Worm (Caenorhabditis elegans) whole organism, L4 larva: ENCODE measurements around the gene C50D2.1.

Source experiments
- F10B5.3 ChIP-seq: sonication (generic microtip); optimal IDR thresholded peaks from 2 replicates; lab custom pipeline; 2016; ENCODE audit warnings: mild to moderate bottlenecking, missing genetic modification characterization, missing compliant biosample characterization
- R02D3.7 ChIP-seq: fragments of 150-350 bp; sonication (generic microtip); optimal IDR thresholded peaks from 3 replicates; lab custom pipeline; 2014; ENCODE audit warnings: missing biosample characterization, missing genetic modification characterization
- T20F7.1 ChIP-seq: fragments of 200-800 bp; sonication (Bioruptor generic); optimal IDR thresholded peaks from 2 replicates; lab custom pipeline; 2018; ENCODE audit warnings: mild to moderate bottlenecking, missing genetic modification characterization, missing compliant biosample characterization
- T26A8.4 ChIP-seq: fragments of 200-800 bp; sonication (Bioruptor generic); IDR thresholded peaks from 2 replicates; pipeline ENCODE4 v1.3.6; 2022; ENCODE audit warnings: missing genetic modification characterization, missing compliant biosample characterization
- Y5F2A.4 ChIP-seq: fragments of 200-800 bp; sonication (Bioruptor generic); optimal IDR thresholded peaks from 2 replicates; lab custom pipeline; 2018; ENCODE audit warnings: mild to moderate bottlenecking, missing genetic modification characterization, missing compliant biosample characterization
- Y75B8A.6 ChIP-seq: fragments of 200-800 bp; sonication (Bioruptor generic); IDR thresholded peaks from 2 replicates; pipeline ENCODE4 v1.3.6; 2022; ENCODE audit warnings: missing genetic modification reagents, missing genetic modification characterization, missing compliant biosample characterization
- ZK337.2 ChIP-seq: fragments of 200-800 bp; sonication (Bioruptor generic); IDR thresholded peaks from 2 replicates; pipeline ENCODE4 v1.3.6; 2022; ENCODE audit warnings: missing genetic modification reagents, missing genetic modification characterization, missing compliant biosample characterization
- aly-2 ChIP-seq: sonication (generic microtip); optimal IDR thresholded peaks from 2 replicates; lab custom pipeline; 2018; ENCODE audit warnings: missing biosample characterization, missing genetic modification characterization
- ceh-28 ChIP-seq: fragments of 150-350 bp; optimal IDR thresholded peaks from 2 replicates; lab custom pipeline; 2014; ENCODE audit warnings: missing biosample characterization, missing genetic modification reagents, missing genetic modification characterization
- ceh-44 ChIP-seq: fragments of 200-800 bp; sonication (Bioruptor generic); IDR thresholded peaks from 2 replicates; pipeline ENCODE4 v1.3.6; 2022; ENCODE audit warnings: missing genetic modification reagents, missing genetic modification characterization, missing compliant biosample characterization
- ceh-62 ChIP-seq: sonication (generic microtip); optimal IDR thresholded peaks from 2 replicates; lab custom pipeline; 2017; ENCODE audit warnings: missing biosample characterization, missing genetic modification characterization
- ces-1 ChIP-seq: fragments of 150-350 bp; sonication (generic microtip); optimal IDR thresholded peaks from 4 replicates; lab custom pipeline; 2014; ENCODE audit warnings: missing biosample characterization, missing genetic modification reagents, missing genetic modification characterization
- daf-16 ChIP-seq, 3 experiments: sonication (generic microtip); optimal IDR thresholded peaks; 2 replicates each; lab custom pipeline; 2016 to 2017; ENCODE audit warnings: missing genetic modification characterization in 3 of 3, missing genetic modification reagents in 3 of 3, mild to moderate bottlenecking in 2 of 3, missing compliant biosample characterization in 2 of 3, missing biosample characterization in 1 of 3, moderate library complexity in 1 of 3
- daf-19 ChIP-seq: fragments of 200-800 bp; sonication (Bioruptor generic); conservative IDR thresholded peaks from 2 replicates; pipeline ENCODE4 v1.3.6; 2022; ENCODE audit warnings: missing genetic modification characterization, missing compliant biosample characterization
- daf-8 ChIP-seq: fragments of 200-800 bp; sonication (Bioruptor generic); IDR thresholded peaks from 2 replicates; pipeline ENCODE4 v1.3.6; 2022; ENCODE audit warnings: missing genetic modification characterization, missing compliant biosample characterization
- dmd-6 ChIP-seq: fragments of 200-800 bp; sonication (Bioruptor generic); IDR thresholded peaks from 2 replicates; pipeline ENCODE4 v1.3.6; 2022; ENCODE audit warnings: missing genetic modification reagents, missing genetic modification characterization, missing compliant biosample characterization
- duxl-1 ChIP-seq: sonication (generic microtip); optimal IDR thresholded peaks from 2 replicates; lab custom pipeline; 2016; ENCODE audit warnings: mild to moderate bottlenecking, missing genetic modification characterization, moderate library complexity, missing compliant biosample characterization; ENCODE audit not compliant: poor library complexity
- egl-43 ChIP-seq: fragments of 200-800 bp; sonication (Bioruptor generic); IDR thresholded peaks from 2 replicates; pipeline ENCODE4 v1.3.6; 2022; ENCODE audit warnings: missing genetic modification reagents, missing genetic modification characterization, missing compliant biosample characterization
- lin-15B ChIP-seq: fragments of 150-350 bp; sonication (generic microtip); optimal IDR thresholded peaks from 3 replicates; lab custom pipeline; 2014; ENCODE audit warnings: missing biosample characterization, missing genetic modification characterization
- lin-38 ChIP-seq: fragments of 200-800 bp; sonication (Bioruptor generic); IDR thresholded peaks from 2 replicates; pipeline ENCODE4 v1.3.6; 2022; ENCODE audit warnings: missing genetic modification reagents, missing genetic modification characterization, missing compliant biosample characterization
- mdl-1 ChIP-seq, 2 experiments: fragments of 150-350 bp in 1 of 2; sonication (generic microtip) in 1 of 2; optimal IDR thresholded peaks; 2 replicates each; lab custom pipeline; 2014 to 2017; ENCODE audit warnings: missing biosample characterization in 2 of 2, missing genetic modification characterization in 2 of 2
- mep-1 ChIP-seq: fragments of 150-350 bp; sonication (generic microtip); optimal IDR thresholded peaks from 3 replicates; lab custom pipeline; 2014; ENCODE audit warnings: missing biosample characterization, missing genetic modification characterization
- nhr-111 ChIP-seq: fragments of 200-800 bp; sonication (Bioruptor generic); optimal IDR thresholded peaks from 2 replicates; lab custom pipeline; 2018; ENCODE audit warnings: mild to moderate bottlenecking, missing genetic modification characterization, missing compliant biosample characterization
- nhr-237 ChIP-seq: sonication (generic microtip); optimal IDR thresholded peaks from 2 replicates; lab custom pipeline; 2017; ENCODE audit warnings: missing biosample characterization, missing genetic modification characterization
- nhr-25 ChIP-seq: sonication (generic microtip); optimal IDR thresholded peaks from 2 replicates; lab custom pipeline; 2017; ENCODE audit warnings: missing genetic modification characterization, mild to moderate bottlenecking, missing compliant biosample characterization, antibody characterized with exemption, moderate library complexity, borderline replicate concordance; ENCODE audit not compliant: insufficient read depth
- nhr-28 ChIP-seq: fragments of 150-350 bp; optimal IDR thresholded peaks from 2 replicates; lab custom pipeline; 2014; ENCODE audit warnings: missing biosample characterization, missing genetic modification characterization
- nhr-48 ChIP-seq: sonication (generic microtip); optimal IDR thresholded peaks from 2 replicates; lab custom pipeline; 2016; ENCODE audit warnings: mild to moderate bottlenecking, missing genetic modification characterization, missing compliant biosample characterization
- nhr-6 ChIP-seq: fragments of 150-350 bp; optimal IDR thresholded peaks from 2 replicates; lab custom pipeline; 2014; ENCODE audit warnings: missing biosample characterization, missing genetic modification characterization
- nhr-77 ChIP-seq: fragments of 150-350 bp; optimal IDR thresholded peaks from 2 replicates; lab custom pipeline; 2014; ENCODE audit warnings: missing biosample characterization, missing genetic modification characterization
- php-3 ChIP-seq: fragments of 200-800 bp; sonication (Bioruptor generic); IDR thresholded peaks from 2 replicates; pipeline ENCODE4 v1.3.6; 2022; ENCODE audit warnings: missing genetic modification reagents, missing genetic modification characterization, missing compliant biosample characterization
- pqm-1 ChIP-seq: sonication (generic microtip); optimal IDR thresholded peaks from 2 replicates; lab custom pipeline; 2017; ENCODE audit warnings: missing biosample characterization, missing genetic modification characterization
- skn-1 ChIP-seq: fragments of 150-350 bp; optimal IDR thresholded peaks from 2 replicates; lab custom pipeline; 2014; ENCODE audit warnings: missing biosample characterization, missing genetic modification characterization
- snpc-1.2 ChIP-seq: fragments of 200-800 bp; sonication (Bioruptor generic); IDR thresholded peaks from 2 replicates; pipeline ENCODE4 v1.3.6; 2022; ENCODE audit warnings: missing genetic modification reagents, missing genetic modification characterization, missing compliant biosample characterization
- tra-1 ChIP-seq: fragments of 200-800 bp; sonication (Bioruptor generic); IDR thresholded peaks from 2 replicates; pipeline ENCODE4 v1.3.6; 2022; ENCODE audit warnings: missing genetic modification reagents, missing genetic modification characterization, missing compliant biosample characterization
- vab-7 ChIP-seq: fragments of 200-800 bp; sonication (Bioruptor generic); IDR thresholded peaks from 2 replicates; pipeline ENCODE4 v1.3.6; 2022; ENCODE audit warnings: missing genetic modification reagents, missing genetic modification characterization, missing compliant biosample characterization
- zag-1 ChIP-seq: fragments of 150-350 bp; optimal IDR thresholded peaks from 2 replicates; lab custom pipeline; 2014; ENCODE audit warnings: missing biosample characterization, missing genetic modification characterization
- zfp-2 ChIP-seq: sonication (generic microtip); optimal IDR thresholded peaks from 2 replicates; lab custom pipeline; 2016; ENCODE audit warnings: mild to moderate bottlenecking, missing genetic modification characterization, missing compliant biosample characterization
- zfp-3 ChIP-seq: fragments of 200-800 bp; sonication (Bioruptor generic); conservative IDR thresholded peaks from 2 replicates; pipeline ENCODE4 v1.3.6; 2022; ENCODE audit warnings: missing genetic modification reagents, missing genetic modification characterization, missing compliant biosample characterization
- ztf-11 ChIP-seq: fragments of 150-350 bp; optimal IDR thresholded peaks from 2 replicates; lab custom pipeline; 2014; ENCODE audit warnings: missing biosample characterization, missing genetic modification characterization

Gene C50D2.1

ce11 chrII:124904-125303, 13.5 kb downstream of the C50D2.1 start, which contains the start of gene nmur-2:
Gene nmur-2 (minus strand): TSS chrII:125004.
- TF ChIP-seq daf-16 (GFP tag; optimal IDR thresholded peaks at IDR 0.05; lab: Kevin White, UChicago) (no peak), daf-16 (tag; optimal IDR thresholded peaks at IDR 0.05; lab: Kevin White, UChicago) (no peak), skn-1 (no peak), ceh-28 (tag; lab: Kevin White, UChicago) (no peak), nhr-237 (tag; lab: Kevin White, UChicago) (no peak), daf-8 (GFP tag; lab: Robert Waterston, UW) (no peak), nhr-111 (GFP tag; lab: Kevin White, UChicago) (no peak), Y75B8A.6 (GFP tag; lab: Robert Waterston, UW) (no peak)

- no peak for TF ChIP-seq nhr-48
- no peak for TF ChIP-seq zag-1 (tag; lab: Kevin White, UChicago)
- no peak for TF ChIP-seq aly-2 (tag; lab: Kevin White, UChicago)
- TF ChIP-seq daf-19 (GFP tag; lab: Robert Waterston, UW): no peak
- no peak for TF ChIP-seq F10B5.3 (tag; lab: Kevin White, UChicago)
- no peak for TF ChIP-seq lin-38 (GFP tag; lab: Robert Waterston, UW)
- no peak for TF ChIP-seq pqm-1 (tag; lab: Kevin White, UChicago)
- no peak for TF ChIP-seq ceh-62 (tag; lab: Kevin White, UChicago)
- TF ChIP-seq ZK337.2 (GFP tag; lab: Robert Waterston, UW): no peak
- TF ChIP-seq mep-1 (tag; lab: Kevin White, UChicago): no peak
- no peak for TF ChIP-seq tra-1 (GFP tag; lab: Robert Waterston, UW)
- TF ChIP-seq daf-8 (GFP tag; lab: Robert Waterston, UW): no peak
- TF ChIP-seq zfp-2 (tag; lab: Kevin White, UChicago): no peak
- no peak for TF ChIP-seq T26A8.4 (GFP tag; lab: Robert Waterston, UW)
- TF ChIP-seq zfp-3 (GFP tag; lab: Robert Waterston, UW): no peak
- TF ChIP-seq vab-7 (GFP tag; lab: Robert Waterston, UW): no peak
- no peak for TF ChIP-seq ztf-11
- no peak for TF ChIP-seq nhr-77 (tag; lab: Kevin White, UChicago)
- no peak for TF ChIP-seq egl-43 (GFP tag; lab: Robert Waterston, UW)
Measured at ce11 chrII:128929-129328, 17.6 kb downstream of the C50D2.1 start, which contains the start of gene srd-3. Gene srd-3 (minus strand): TSS chrII:129029.

ce11 chrII:129770-130169, 18.4 kb downstream of the C50D2.1 start:
- TF ChIP-seq duxl-1 (tag; lab: Kevin White, UChicago) (no peak), lin-15B (tag; lab: Kevin White, UChicago) (no peak), nhr-28 (no peak), mdl-1 (tag; optimal IDR thresholded peaks at IDR 0.05; lab: Kevin White, UChicago) (no peak), ces-1 (GFP tag; lab: Kevin White, UChicago) (no peak)

ce11 chrII:133548-134275, 22.3 kb downstream of the C50D2.1 start, which contains the start of gene cwn-1:
Gene cwn-1 (minus strand): TSS chrII:133598.
- TF ChIP-seq R02D3.7 (tag; lab: Kevin White, UChicago): no peak
- no peak for TF ChIP-seq T20F7.1
- no peak for TF ChIP-seq Y5F2A.4 (GFP tag; lab: Kevin White, UChicago)
- TF ChIP-seq ztf-11: no peak
- no peak for TF ChIP-seq daf-19 (GFP tag; lab: Robert Waterston, UW)
- no peak for TF ChIP-seq ceh-44 (GFP tag; lab: Robert Waterston, UW)
- no peak for TF ChIP-seq dmd-6 (GFP tag; lab: Robert Waterston, UW)
- TF ChIP-seq nhr-25: no peak
- no peak for TF ChIP-seq php-3
- no peak for TF ChIP-seq snpc-1.2
- TF ChIP-seq daf-16 (GFP tag; optimal IDR thresholded peaks at IDR 0.05; lab: Kevin White, UChicago): no peak
- TF ChIP-seq daf-16 (tag; optimal IDR thresholded peaks at IDR 0.05; lab: Kevin White, UChicago): no peak
- no peak for TF ChIP-seq nhr-6 (tag; lab: Kevin White, UChicago)
